Worm (Caenorhabditis elegans) whole organism, L4/young adult: ENCODE measurements around the gene rpl-36.

ENCODE experiments used
- dao-5 ChIP-seq: sonication (generic microtip); optimal IDR thresholded peaks from 2 replicates; lab custom pipeline; 2016; ENCODE audit warnings: missing genotype, missing genetic modification characterization, moderate library complexity, missing compliant biosample characterization
- him-1 ChIP-seq: sonication (generic microtip); optimal IDR thresholded peaks from 2 replicates; lab custom pipeline; 2016; ENCODE audit warnings: missing genotype, missing genetic modification reagents, missing genetic modification characterization, missing compliant biosample characterization

- no peak for TF ChIP-seq dao-5 (tag; lab: Kevin White, UChicago)
- no peak for TF ChIP-seq him-1
Measured at ce11 chrIII:7201378-7202256, 21.6 kb downstream of the rpl-36 start, which contains the start of gene dpy-31.
